Worm (Caenorhabditis elegans): ENCODE results near the gene srw-23.

- TF ChIP-seq php-3 (GFP tag; IDR thresholded peaks at IDR 0.05) (no peak), pqm-1 (tag; optimal IDR thresholded peaks at IDR 0.05) (no peak), nhr-6 (tag; optimal IDR thresholded peaks at IDR 0.05) (no peak), nhr-11 (tag; optimal IDR thresholded peaks at IDR 0.05) (no peak), aha-1 (tag) (no peak)
Observed at ce11 chrV:16831921-16832320, 41.8 kb upstream of the srw-23 start, which contains the start of gene srh-215.

Measured in whole organism, L4 larva.